Worm (Caenorhabditis elegans): ENCODE results near the gene R05G6.3.

Gene R05G6.3

ce11 chrIV:7507841-7508509 is 8.4 kb upstream of the R05G6.3 start, which contains the start of the genes vdac-1 and R05G6.5 (continued):
- TF ChIP-seq fkh-8 (tag; optimal IDR thresholded peaks at IDR 0.05), result peak; percentile 81
- TF ChIP-seq sup-37 (GFP tag; optimal IDR thresholded peaks at IDR 0.05), result peak; percentile 25
- TF ChIP-seq tbx-2 (tag; optimal IDR thresholded peaks at IDR 0.05), result peak; percentile 86
- TF ChIP-seq jun-1 (tag; optimal IDR thresholded peaks at IDR 0.05), result peak; percentile 58
- TF ChIP-seq nhr-90 (tag; optimal IDR thresholded peaks at IDR 0.05; ENCODE audit: poor library complexity), result peak; percentile 80
- TF ChIP-seq lin-15B (tag; optimal IDR thresholded peaks at IDR 0.05), result peak; percentile 72
- TF ChIP-seq blmp-1 (tag; optimal IDR thresholded peaks at IDR 0.05), result peak; percentile 79
- peak in 1 of 2 experiments; percentile 89 for TF ChIP-seq mdl-1 (tag; optimal IDR thresholded peaks at IDR 0.05)
- peak; percentile 56 for TF ChIP-seq unc-86 (tag; optimal IDR thresholded peaks at IDR 0.05)
- TF ChIP-seq ets-5 (GFP tag; IDR thresholded peaks at IDR 0.05), result no peak
- peak; percentile 30 for TF ChIP-seq mef-2 (tag; optimal IDR thresholded peaks at IDR 0.05)
- peak; percentile 87 for TF ChIP-seq nhr-19 (GFP tag; conservative IDR thresholded peaks at IDR 0.05)
- peak; percentile 42 to 93 (median 70) for TF ChIP-seq ceh-82 (tag; optimal IDR thresholded peaks at IDR 0.05)
- TF ChIP-seq nhr-12 (tag; optimal IDR thresholded peaks at IDR 0.05), result no peak
- TF ChIP-seq efl-1 (optimal IDR thresholded peaks at IDR 0.05), result peak; percentile 59 to 93
- TF ChIP-seq efl-1 (GFP tag; optimal IDR thresholded peaks at IDR 0.05 in 1 of 2), result peak; percentile 90 to 99
- TF ChIP-seq fkh-4 (tag; optimal IDR thresholded peaks at IDR 0.05; ENCODE audit: borderline replicate concordance), result no peak
- TF ChIP-seq pag-3 (tag; optimal IDR thresholded peaks at IDR 0.05; ENCODE audit: borderline replicate concordance, insufficient read depth), result no peak
- TF ChIP-seq C34B4.2 (tag; optimal IDR thresholded peaks at IDR 0.05), result peak; percentile 87
- peak; percentile 67 for TF ChIP-seq pqm-1 (tag; optimal IDR thresholded peaks at IDR 0.05)
- peak; percentile 94 to 97 for TF ChIP-seq lin-35 (GFP tag; optimal IDR thresholded peaks at IDR 0.05)
- TF ChIP-seq pax-3 (tag; optimal IDR thresholded peaks at IDR 0.05), result peak; percentile 47
- TF ChIP-seq lin-14 (GFP tag; optimal IDR thresholded peaks at IDR 0.05), result peak; percentile 97
- peak in 4 of 6 experiments; percentile 30 to 78 (median 46) for TF ChIP-seq elt-3 (tag; optimal IDR thresholded peaks at IDR 0.05)
- no peak for TF ChIP-seq zip-4 (GFP tag; optimal IDR thresholded peaks at IDR 0.05)
- TF ChIP-seq fkh-10 (GFP tag; optimal IDR thresholded peaks at IDR 0.05), result peak; percentile 28
- TF ChIP-seq fos-1 (tag; optimal IDR thresholded peaks at IDR 0.05), result peak; percentile 63
- TF ChIP-seq nhr-20 (tag; optimal IDR thresholded peaks at IDR 0.05), result peak; percentile 92
- no peak for TF ChIP-seq ceh-90 (tag; optimal IDR thresholded peaks at IDR 0.05)
- TF ChIP-seq tlp-1 (tag; optimal IDR thresholded peaks at IDR 0.05), result no peak
- peak; percentile 17 for TF ChIP-seq egl-13 (tag; optimal IDR thresholded peaks at IDR 0.05)
- no peak for TF ChIP-seq aha-1 (tag; optimal IDR thresholded peaks at IDR 0.05)
- TF ChIP-seq snu-23 (GFP tag; optimal IDR thresholded peaks at IDR 0.05), result peak; percentile 93
- peak; percentile 77 for TF ChIP-seq grh-1 (GFP tag; IDR thresholded peaks at IDR 0.05)
- peak; percentile 73 for TF ChIP-seq nhr-237 (tag; optimal IDR thresholded peaks at IDR 0.05)
- TF ChIP-seq nhr-85 (tag), result peak; percentile 83
- TF ChIP-seq nhr-47 (tag; optimal IDR thresholded peaks at IDR 0.05), result peak; percentile 83
- TF ChIP-seq ces-1 (GFP tag; optimal IDR thresholded peaks at IDR 0.05), result no peak
- TF ChIP-seq isw-1 (GFP tag; IDR thresholded peaks at IDR 0.05), result peak; percentile 71
- peak; percentile 49; the same call in 1 of the 2 replicates for TF ChIP-seq ceh-88 (GFP tag; IDR thresholded peaks at IDR 0.05)
- peak; percentile 73 for TF ChIP-seq elt-2 (tag; optimal IDR thresholded peaks at IDR 0.05)

ce11 chrIV:7508850-7509249 is 7.5 kb upstream of the R05G6.3 start:
- peak; percentile 51 to 87 for TF ChIP-seq lsy-2 (tag; optimal IDR thresholded peaks at IDR 0.05)
- no peak for TF ChIP-seq xbp-1 (tag; optimal IDR thresholded peaks at IDR 0.05)
- no peak for TF ChIP-seq pax-3 (tag; optimal IDR thresholded peaks at IDR 0.05)
- TF ChIP-seq lin-35 (GFP tag; optimal IDR thresholded peaks at IDR 0.05), result peak in 1 of 2 experiments; percentile 65
- TF ChIP-seq sptf-1 (tag; optimal IDR thresholded peaks at IDR 0.05), result no peak
- TF ChIP-seq sup-37 (GFP tag; optimal IDR thresholded peaks at IDR 0.05), result no peak
- TF ChIP-seq dpl-1 (GFP tag; optimal IDR thresholded peaks at IDR 0.05), result peak; percentile 18 to 51 (median 42)
- no peak for TF ChIP-seq C04F5.9 (tag; optimal IDR thresholded peaks at IDR 0.05)
- TF ChIP-seq efl-1 (optimal IDR thresholded peaks at IDR 0.05), result peak; percentile 38 to 56
- TF ChIP-seq efl-1 (GFP tag; optimal IDR thresholded peaks at IDR 0.05 in 1 of 2), result peak; percentile 48 to 91

All from whole organism, L1 larva.